Worm (Caenorhabditis elegans) whole organism, L4 larva: ENCODE measurements around the gene ZK353.4.

Experiments
- F26F4.8 ChIP-seq: fragments of 200-800 bp; sonication (Bioruptor generic); conservative IDR thresholded peaks from 2 replicates; pipeline ENCODE4 v1.3.6; 2022; ENCODE audit warnings: missing genetic modification characterization, missing compliant biosample characterization
- F37D6.2 ChIP-seq: sonication (generic microtip); optimal IDR thresholded peaks from 2 replicates; lab custom pipeline; 2016; ENCODE audit warnings: mild to moderate bottlenecking, missing genetic modification characterization, missing compliant biosample characterization
- F49E8.2 ChIP-seq: sonication (generic microtip); optimal IDR thresholded peaks from 2 replicates; lab custom pipeline; 2016; ENCODE audit warnings: missing compliant biosample characterization, mild to moderate bottlenecking, missing genetic modification characterization, borderline replicate concordance
- T20F7.1 ChIP-seq: fragments of 200-800 bp; sonication (Bioruptor generic); optimal IDR thresholded peaks from 2 replicates; lab custom pipeline; 2018; ENCODE audit warnings: mild to moderate bottlenecking, missing genetic modification characterization, missing compliant biosample characterization
- T26A8.4 ChIP-seq: fragments of 200-800 bp; sonication (Bioruptor generic); IDR thresholded peaks from 2 replicates; pipeline ENCODE4 v1.3.6; 2022; ENCODE audit warnings: missing genetic modification characterization, missing compliant biosample characterization
- Y5F2A.4 ChIP-seq: fragments of 200-800 bp; sonication (Bioruptor generic); optimal IDR thresholded peaks from 2 replicates; lab custom pipeline; 2018; ENCODE audit warnings: mild to moderate bottlenecking, missing genetic modification characterization, missing compliant biosample characterization
- aly-2 ChIP-seq: sonication (generic microtip); optimal IDR thresholded peaks from 2 replicates; lab custom pipeline; 2018; ENCODE audit warnings: missing biosample characterization, missing genetic modification characterization
- ama-1 ChIP-seq: fragments of 150-350 bp; optimal IDR thresholded peaks from 2 replicates; lab custom pipeline; 2014; ENCODE audit warnings: inconsistent platforms, mixed read lengths
- arid-1 ChIP-seq: fragments of 200-800 bp; sonication (Bioruptor generic); conservative IDR thresholded peaks from 2 replicates; pipeline ENCODE4 v1.3.6; 2022; ENCODE audit warnings: missing genetic modification reagents, missing genetic modification characterization, missing compliant biosample characterization
- ceh-28 ChIP-seq: fragments of 150-350 bp; optimal IDR thresholded peaks from 2 replicates; lab custom pipeline; 2014; ENCODE audit warnings: missing biosample characterization, missing genetic modification reagents, missing genetic modification characterization
- ceh-62 ChIP-seq: sonication (generic microtip); optimal IDR thresholded peaks from 2 replicates; lab custom pipeline; 2017; ENCODE audit warnings: missing biosample characterization, missing genetic modification characterization
- daf-12 ChIP-seq: fragments of 150-350 bp; optimal IDR thresholded peaks from 2 replicates; lab custom pipeline; 2014; ENCODE audit warnings: missing biosample characterization, missing genetic modification reagents, missing genetic modification characterization
- daf-16 ChIP-seq, 3 experiments: sonication (generic microtip); optimal IDR thresholded peaks; 2 replicates each; lab custom pipeline; 2016 to 2017; ENCODE audit warnings: missing genetic modification characterization in 3 of 3, missing genetic modification reagents in 3 of 3, mild to moderate bottlenecking in 2 of 3, missing compliant biosample characterization in 2 of 3, missing biosample characterization in 1 of 3, moderate library complexity in 1 of 3
- daf-8 ChIP-seq: fragments of 200-800 bp; sonication (Bioruptor generic); IDR thresholded peaks from 2 replicates; pipeline ENCODE4 v1.3.6; 2022; ENCODE audit warnings: missing genetic modification characterization, missing compliant biosample characterization
- dpl-1 ChIP-seq: fragments of 150-350 bp; optimal IDR thresholded peaks from 2 replicates; lab custom pipeline; 2014; ENCODE audit warnings: missing biosample characterization, missing genetic modification reagents, missing genetic modification characterization
- duxl-1 ChIP-seq: sonication (generic microtip); optimal IDR thresholded peaks from 2 replicates; lab custom pipeline; 2016; ENCODE audit warnings: mild to moderate bottlenecking, missing genetic modification characterization, moderate library complexity, missing compliant biosample characterization; ENCODE audit not compliant: poor library complexity
- dve-1 ChIP-seq: sonication (generic microtip); optimal IDR thresholded peaks from 2 replicates; lab custom pipeline; 2017; ENCODE audit warnings: antibody characterized with exemption, mild to moderate bottlenecking, missing genetic modification characterization, missing compliant biosample characterization; ENCODE audit not compliant: insufficient read depth
- egl-43 ChIP-seq: fragments of 200-800 bp; sonication (Bioruptor generic); IDR thresholded peaks from 2 replicates; pipeline ENCODE4 v1.3.6; 2022; ENCODE audit warnings: missing genetic modification reagents, missing genetic modification characterization, missing compliant biosample characterization
- fkh-10 ChIP-seq: fragments of 150-350 bp; optimal IDR thresholded peaks from 2 replicates; lab custom pipeline; 2014; ENCODE audit warnings: missing biosample characterization, missing genetic modification reagents, missing genetic modification characterization
- fos-1 ChIP-seq: fragments of 150-350 bp; optimal IDR thresholded peaks from 2 replicates; lab custom pipeline; 2014; ENCODE audit warnings: missing biosample characterization, missing genetic modification characterization
- hif-1 ChIP-seq, 2 experiments: sonication (generic microtip); optimal IDR thresholded peaks; 2 replicates each; lab custom pipeline; 2016 to 2017; ENCODE audit warnings: missing compliant biosample characterization in 2 of 2, missing genetic modification characterization in 2 of 2, missing genetic modification reagents in 2 of 2, missing genotype in 2 of 2, mild to moderate bottlenecking in 1 of 2
- hlh-30 ChIP-seq: sonication (generic microtip); optimal IDR thresholded peaks from 2 replicates; lab custom pipeline; 2017; ENCODE audit warnings: antibody characterized with exemption, mild to moderate bottlenecking, missing genetic modification characterization, missing compliant biosample characterization; ENCODE audit not compliant: insufficient read depth
- hmg-1.1 ChIP-seq: fragments of 200-800 bp; sonication (Bioruptor generic); IDR thresholded peaks from 2 replicates; pipeline ENCODE4 v1.3.6; 2022; ENCODE audit warnings: missing genetic modification reagents, missing genetic modification characterization, missing compliant biosample characterization
- jun-1 ChIP-seq: fragments of 150-350 bp; optimal IDR thresholded peaks from 2 replicates; lab custom pipeline; 2014; ENCODE audit warnings: missing biosample characterization, missing genetic modification reagents, missing genetic modification characterization
- lim-7 ChIP-seq: fragments of 200-800 bp; sonication (Bioruptor generic); IDR thresholded peaks from 2 replicates; pipeline ENCODE4 v1.3.6; 2022; ENCODE audit warnings: missing genetic modification characterization, missing compliant biosample characterization
- lin-1 ChIP-seq: fragments of 200-800 bp; sonication (Bioruptor generic); IDR thresholded peaks from 2 replicates; pipeline ENCODE4 v1.3.6; 2022; ENCODE audit warnings: missing genetic modification reagents, missing genetic modification characterization, missing compliant biosample characterization
- lin-13 ChIP-seq: fragments of 150-350 bp; optimal IDR thresholded peaks from 2 replicates; lab custom pipeline; 2014; ENCODE audit warnings: missing biosample characterization, missing genetic modification reagents, missing genetic modification characterization
- lin-15B ChIP-seq: fragments of 150-350 bp; sonication (generic microtip); optimal IDR thresholded peaks from 3 replicates; lab custom pipeline; 2014; ENCODE audit warnings: missing biosample characterization, missing genetic modification characterization
- lin-38 ChIP-seq: fragments of 200-800 bp; sonication (Bioruptor generic); IDR thresholded peaks from 2 replicates; pipeline ENCODE4 v1.3.6; 2022; ENCODE audit warnings: missing genetic modification reagents, missing genetic modification characterization, missing compliant biosample characterization
- lir-3 ChIP-seq: sonication (generic microtip); optimal IDR thresholded peaks from 2 replicates; lab custom pipeline; 2016; ENCODE audit warnings: mild to moderate bottlenecking, missing genetic modification characterization, missing compliant biosample characterization
- lsy-2 ChIP-seq, 2 experiments: fragments of 150-350 bp in 1 of 2; sonication (generic microtip) in 1 of 2; optimal IDR thresholded peaks; 2 replicates each; lab custom pipeline; 2014 to 2017; ENCODE audit warnings: missing biosample characterization in 2 of 2, missing genetic modification characterization in 2 of 2
- madf-5 ChIP-seq, 2 experiments: fragments of 200-800 bp; sonication (Bioruptor generic); IDR thresholded peaks; 2 replicates each; pipeline ENCODE4 v1.3.6; 2022; ENCODE audit warnings: missing compliant biosample characterization in 2 of 2, missing genetic modification characterization in 2 of 2
- mep-1 ChIP-seq: fragments of 150-350 bp; sonication (generic microtip); optimal IDR thresholded peaks from 3 replicates; lab custom pipeline; 2014; ENCODE audit warnings: missing biosample characterization, missing genetic modification characterization
- mxl-3 ChIP-seq: fragments of 200-800 bp; sonication (Bioruptor generic); optimal IDR thresholded peaks from 2 replicates; lab custom pipeline; 2018; ENCODE audit warnings: mild to moderate bottlenecking, missing genetic modification characterization, missing compliant biosample characterization
- nhr-10 ChIP-seq: fragments of 150-350 bp; optimal IDR thresholded peaks from 2 replicates; lab custom pipeline; 2014; ENCODE audit warnings: missing biosample characterization, missing genetic modification characterization
- nhr-11 ChIP-seq: fragments of 150-350 bp; optimal IDR thresholded peaks from 2 replicates; lab custom pipeline; 2014; ENCODE audit warnings: missing biosample characterization, missing genetic modification characterization
- nhr-111 ChIP-seq: fragments of 200-800 bp; sonication (Bioruptor generic); optimal IDR thresholded peaks from 2 replicates; lab custom pipeline; 2018; ENCODE audit warnings: mild to moderate bottlenecking, missing genetic modification characterization, missing compliant biosample characterization
- nhr-41 ChIP-seq: fragments of 200-800 bp; sonication (Bioruptor generic); IDR thresholded peaks from 2 replicates; pipeline ENCODE4 v1.3.6; 2022; ENCODE audit warnings: missing genetic modification reagents, missing genetic modification characterization, missing compliant biosample characterization
- nhr-42 ChIP-seq: fragments of 200-800 bp; sonication (Bioruptor generic); IDR thresholded peaks from 2 replicates; pipeline ENCODE4 v1.3.6; 2022; ENCODE audit warnings: missing genetic modification characterization, missing compliant biosample characterization
- nhr-6 ChIP-seq: fragments of 150-350 bp; optimal IDR thresholded peaks from 2 replicates; lab custom pipeline; 2014; ENCODE audit warnings: missing biosample characterization, missing genetic modification characterization
- nhr-77 ChIP-seq: fragments of 150-350 bp; optimal IDR thresholded peaks from 2 replicates; lab custom pipeline; 2014; ENCODE audit warnings: missing biosample characterization, missing genetic modification characterization
- pqm-1 ChIP-seq: sonication (generic microtip); optimal IDR thresholded peaks from 2 replicates; lab custom pipeline; 2017; ENCODE audit warnings: missing biosample characterization, missing genetic modification characterization
- rbr-2 ChIP-seq: sonication (generic microtip); optimal IDR thresholded peaks from 2 replicates; lab custom pipeline; 2016; ENCODE audit warnings: missing genotype, missing genetic modification characterization, missing compliant biosample characterization
- saeg-2 ChIP-seq: fragments of 200-800 bp; sonication (Bioruptor generic); IDR thresholded peaks from 2 replicates; pipeline ENCODE4 v1.3.6; 2022; ENCODE audit warnings: missing genetic modification reagents, missing genetic modification characterization, missing compliant biosample characterization
- tag-97 ChIP-seq: fragments of 200-800 bp; sonication (Bioruptor generic); IDR thresholded peaks from 2 replicates; pipeline ENCODE4 v1.3.6; 2022; ENCODE audit warnings: missing genetic modification characterization, missing compliant biosample characterization
- tra-1 ChIP-seq: fragments of 200-800 bp; sonication (Bioruptor generic); IDR thresholded peaks from 2 replicates; pipeline ENCODE4 v1.3.6; 2022; ENCODE audit warnings: missing genetic modification reagents, missing genetic modification characterization, missing compliant biosample characterization
- unc-130 ChIP-seq: sonication (generic microtip); optimal IDR thresholded peaks from 2 replicates; lab custom pipeline; 2016; ENCODE audit warnings: missing genetic modification reagents, missing genetic modification characterization, missing compliant biosample characterization
- unc-39 ChIP-seq: sonication (generic microtip); optimal IDR thresholded peaks from 2 replicates; lab custom pipeline; 2017; ENCODE audit warnings: missing biosample characterization, missing genetic modification characterization
- unc-62 ChIP-seq, 3 experiments: fragments of 150-350 bp in 1 of 3; sonication (generic microtip); optimal IDR thresholded peaks in 2 of 3; peaks in 1 of 3; 1 replicate in 1 of 3; 2 replicates in 2 of 3; lab custom pipeline; 2014 to 2017; ENCODE audit warnings: missing biosample characterization in 3 of 3, missing genetic modification characterization in 3 of 3, missing genetic modification reagents in 3 of 3, missing genotype in 1 of 3
- vab-7 ChIP-seq: fragments of 200-800 bp; sonication (Bioruptor generic); IDR thresholded peaks from 2 replicates; pipeline ENCODE4 v1.3.6; 2022; ENCODE audit warnings: missing genetic modification reagents, missing genetic modification characterization, missing compliant biosample characterization

Gene ZK353.4

ce11 chrIII:8358213-8358672 is 31.2 kb downstream of the ZK353.4 start, which contains the start of the genes R05D3.8 and rfp-1 (continued):
- TF ChIP-seq duxl-1 (tag; lab: Kevin White, UChicago) (peak; percentile 6), lsy-2 (tag; optimal IDR thresholded peaks at IDR 0.05; lab: Kevin White, UChicago) (peak; percentile 97 to 99), nhr-77 (tag; lab: Kevin White, UChicago) (peak; percentile 91), hlh-30 (peak; percentile 84), lin-38 (GFP tag; lab: Robert Waterston, UW) (peak; percentile 65), aly-2 (tag; lab: Kevin White, UChicago) (no peak), lin-13 (GFP tag; lab: Kevin White, UChicago) (peak; percentile 88), madf-5 (GFP tag; IDR thresholded peaks at IDR 0.05; lab: Robert Waterston, UW) (no peak), daf-12 (tag; lab: Kevin White, UChicago) (no peak), Y5F2A.4 (GFP tag; lab: Kevin White, UChicago) (no peak), tra-1 (GFP tag; lab: Robert Waterston, UW) (0 out of 2 replicates have a peak, but pooled peaks have one; percentile 22), hif-1 (tag; optimal IDR thresholded peaks at IDR 0.05; lab: Kevin White, UChicago) (peak in 1 of 2 experiments; percentile 54), nhr-111 (no peak), egl-43 (GFP tag; lab: Robert Waterston, UW) (no peak), fos-1 (tag; lab: Kevin White, UChicago) (no peak), daf-16 (GFP tag; optimal IDR thresholded peaks at IDR 0.05; lab: Kevin White, UChicago) (no peak), daf-16 (tag; optimal IDR thresholded peaks at IDR 0.05; lab: Kevin White, UChicago) (peak; percentile 51), ama-1 (no peak), pqm-1 (tag; lab: Kevin White, UChicago) (peak; percentile 3), nhr-11 (tag; lab: Kevin White, UChicago) (peak; percentile 89), vab-7 (GFP tag; lab: Robert Waterston, UW) (no peak), tag-97 (GFP tag; lab: Robert Waterston, UW) (no peak), daf-8 (GFP tag; lab: Robert Waterston, UW) (no peak), hmg-1.1 (GFP tag; lab: Robert Waterston, UW) (no peak; the same call in 1 of the 2 replicates), nhr-42 (GFP tag; lab: Robert Waterston, UW) (no peak), unc-62 (GFP tag; optimal IDR thresholded peaks at IDR 0.05 in 1 of 2; lab: Kevin White, UChicago) (peak in 1 of 2 experiments; percentile 99), unc-62 (tag; optimal IDR thresholded peaks at IDR 0.05; lab: Kevin White, UChicago) (no peak), nhr-41 (GFP tag; lab: Robert Waterston, UW) (no peak), T26A8.4 (peak; percentile 45; the same call in 1 of the 2 replicates), lir-3 (tag; lab: Kevin White, UChicago) (no peak), unc-130 (peak; percentile 74), F37D6.2 (tag; lab: Kevin White, UChicago) (peak; percentile 39), F49E8.2 (tag; lab: Kevin White, UChicago) (no peak), T20F7.1 (GFP tag; lab: Kevin White, UChicago) (peak; percentile 73), unc-39 (tag; lab: Kevin White, UChicago) (no peak), mxl-3 (GFP tag; lab: Kevin White, UChicago) (peak; percentile 25), lim-7 (GFP tag; lab: Robert Waterston, UW) (no peak), ceh-62 (no peak), lin-15B (tag; lab: Kevin White, UChicago) (peak; percentile 49), jun-1 (tag; lab: Kevin White, UChicago) (no peak), lin-1 (GFP tag; lab: Robert Waterston, UW) (0 out of 2 replicates have a peak, but pooled peaks have one; percentile 27), nhr-10 (tag; lab: Kevin White, UChicago) (no peak), nhr-6 (tag; lab: Kevin White, UChicago) (peak; percentile 88), arid-1 (GFP tag; lab: Robert Waterston, UW) (peak; percentile 67; the same call in 1 of the 2 replicates), mep-1 (tag; lab: Kevin White, UChicago) (peak; percentile 87), saeg-2 (GFP tag; lab: Robert Waterston, UW) (no peak), fkh-10 (GFP tag; lab: Kevin White, UChicago) (peak; percentile 36), F26F4.8 (GFP tag; lab: Robert Waterston, UW) (no peak), ceh-28 (no peak), dve-1 (tag; lab: Kevin White, UChicago) (peak; percentile 90), dpl-1 (GFP tag; lab: Kevin White, UChicago) (peak; percentile 87), rbr-2 (tag; lab: Kevin White, UChicago) (peak; percentile 43)
